Fruit fly (Drosophila melanogaster): ENCODE data around the gene CG3982.

CG3982 gene

DNA sequence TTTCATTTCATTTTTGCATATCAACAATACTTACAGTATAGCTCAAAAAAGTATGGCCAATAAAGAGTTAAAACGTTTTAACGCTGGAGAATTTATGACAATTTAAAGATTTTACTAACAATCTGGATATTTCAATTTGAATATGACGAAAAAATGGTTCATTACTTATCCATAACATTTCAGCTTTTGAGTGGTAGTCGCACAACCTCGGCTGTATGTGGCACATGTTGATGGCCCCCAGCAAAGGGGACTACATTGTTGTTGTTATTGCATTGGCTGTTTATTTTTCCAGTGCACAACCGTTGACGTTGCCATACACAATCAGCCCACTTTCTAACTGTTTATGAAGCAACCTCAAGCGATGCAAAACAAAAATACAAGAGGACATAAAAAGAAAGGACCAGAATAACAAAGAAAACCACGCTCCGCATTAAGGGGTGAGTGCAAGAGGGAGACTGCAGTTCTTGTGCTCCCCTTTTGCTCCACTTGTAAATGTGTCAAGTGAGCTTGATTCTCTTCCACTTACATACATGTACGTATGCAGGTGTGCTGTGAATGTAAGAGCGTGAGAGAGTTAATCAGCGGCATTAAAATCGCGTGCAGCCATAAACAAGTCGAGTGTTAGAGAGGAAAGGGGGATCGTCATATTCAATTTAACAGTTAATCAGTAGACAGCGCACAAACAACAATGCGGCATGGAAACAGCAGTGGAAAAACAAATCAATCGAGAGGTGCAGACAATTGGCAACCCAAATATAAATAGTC, 3.0 kb upstream of the CG3982 start (continued):
- TF ChIP-seq Mad (GFP tag; optimal IDR thresholded peaks at IDR 0.05) (no peak), CG3847 (GFP tag; IDR thresholded peaks at IDR 0.05) (peak; percentile 12; the same call in 1 of the 2 replicates), CG1602 (GFP tag; optimal IDR thresholded peaks at IDR 0.05) (no peak), lab (GFP tag; optimal IDR thresholded peaks at IDR 0.05) (peak; percentile 68), corto (GFP tag; optimal IDR thresholded peaks at IDR 0.05) (peak; percentile 82), ind (GFP tag; optimal IDR thresholded peaks at IDR 0.05) (peak; percentile 31), CG14441 (GFP tag; IDR thresholded peaks at IDR 0.05) (peak; percentile 54), Usf (GFP tag; optimal IDR thresholded peaks at IDR 0.05) (no peak), CG30431 (GFP tag; optimal IDR thresholded peaks at IDR 0.05) (no peak), Ets65A (GFP tag) (no peak), ase (GFP tag; IDR thresholded peaks at IDR 0.05) (no peak), usp (GFP tag; optimal IDR thresholded peaks at IDR 0.05) (no peak), CG11504 (tag; optimal IDR thresholded peaks at IDR 0.05) (peak; percentile 76), ken (GFP tag; IDR thresholded peaks at IDR 0.05) (peak; percentile 56; the same call in 1 of the 3 replicates), Dip3 (GFP tag; optimal IDR thresholded peaks at IDR 0.05) (no peak), Nf-YA (GFP tag; IDR thresholded peaks at IDR 0.05) (peak; percentile 43; the same call in 1 of the 2 replicates), CG11398 (GFP tag; optimal IDR thresholded peaks at IDR 0.05) (peak; percentile 2), mirr (GFP tag; optimal IDR thresholded peaks at IDR 0.05) (no peak), Trl (optimal IDR thresholded peaks at IDR 0.05) (peak in 1 of 2 experiments; percentile 1), Trl (GFP tag; optimal IDR thresholded peaks at IDR 0.05) (no peak), Abd-B (GFP tag; optimal IDR thresholded peaks at IDR 0.05) (peak; percentile 4), zen2 (GFP tag; IDR thresholded peaks at IDR 0.05; ENCODE audit: partially characterized antibody) (no peak), CG31441 (GFP tag; IDR thresholded peaks at IDR 0.05) (peak; percentile 55), her (GFP tag; optimal IDR thresholded peaks at IDR 0.05) (no peak), CG42726 (GFP tag; IDR thresholded peaks at IDR 0.05; ENCODE audit: partially characterized antibody) (no peak), CG6854 (GFP tag; optimal IDR thresholded peaks at IDR 0.05) (no peak), CG3726 (GFP tag; IDR thresholded peaks at IDR 0.05) (no peak), CG1233 (GFP tag; optimal IDR thresholded peaks at IDR 0.05) (peak; percentile 12), sqz (GFP tag; optimal IDR thresholded peaks at IDR 0.05) (no peak), CG11085 (GFP tag; IDR thresholded peaks at IDR 0.05) (peak; percentile 17; the same call in 1 of the 2 replicates), nmo (GFP tag; optimal IDR thresholded peaks at IDR 0.05) (peak; percentile 46), CG1529 (GFP tag; optimal IDR thresholded peaks at IDR 0.05) (peak; percentile 2), CG6683 (GFP tag; optimal IDR thresholded peaks at IDR 0.05) (no peak), D19B (GFP tag; optimal IDR thresholded peaks at IDR 0.05) (no peak), fd96Cb (tag; optimal IDR thresholded peaks at IDR 0.05) (peak; percentile 39), lilli (GFP tag; optimal IDR thresholded peaks at IDR 0.05) (peak; percentile 18), Blimp-1 (GFP tag; optimal IDR thresholded peaks at IDR 0.05) (peak; percentile 49), pros (GFP tag; optimal IDR thresholded peaks at IDR 0.05) (no peak), CG1024 (GFP tag; IDR thresholded peaks at IDR 0.05) (peak; percentile 26; the same call in 1 of the 2 replicates), CG17385 (GFP tag; optimal IDR thresholded peaks at IDR 0.05) (peak; percentile 11), Gug (GFP tag; IDR thresholded peaks at IDR 0.05) (no peak), CG17186 (GFP tag; optimal IDR thresholded peaks at IDR 0.05) (no peak), CG9215 (GFP tag; IDR thresholded peaks at IDR 0.05) (no peak), CG31365 (tag; optimal IDR thresholded peaks at IDR 0.05) (no peak), CG10543 (GFP tag; optimal IDR thresholded peaks at IDR 0.05) (no peak), sim (GFP tag; IDR thresholded peaks at IDR 0.05) (no peak), Awh (GFP tag; IDR thresholded peaks at IDR 0.05) (peak; percentile 68), fd102C (GFP tag; optimal IDR thresholded peaks at IDR 0.05) (no peak), CG14014 (GFP tag; IDR thresholded peaks at IDR 0.05) (peak; percentile 53; the same call in 1 of the 2 replicates), Lim3 (GFP tag; IDR thresholded peaks at IDR 0.05) (0 out of 2 replicates have a peak, but pooled peaks have one; percentile 19)

Data from whole organism, embryonic.